Fruit fly (Drosophila melanogaster) whole organism, wandering third instar larva: ENCODE results near the gene CG12402.

Experiments used
- Myc ChIP-seq: fragments of >200 bp; optimal IDR thresholded peaks from 2 replicates; lab custom pipeline; 2017
- br ChIP-seq: fragments of 200-800 bp; sonication (Bioruptor generic); optimal IDR thresholded peaks from 2 replicates; lab custom pipeline; 2016; ENCODE audit warnings: missing biosample characterization, missing genetic modification characterization
- ey ChIP-seq: fragments of 200-800 bp; sonication (Bioruptor generic); optimal IDR thresholded peaks from 2 replicates; lab custom pipeline; 2016; ENCODE audit warnings: missing biosample characterization, missing genetic modification characterization
- psq ChIP-seq: fragments of 200-800 bp; sonication (Bioruptor generic); optimal IDR thresholded peaks from 3 replicates; lab custom pipeline; 2017; ENCODE audit warnings: missing biosample characterization, mild to moderate bottlenecking, missing genetic modification characterization, moderate library complexity
- rgr ChIP-seq: fragments of 200-800 bp; sonication (Bioruptor generic); optimal IDR thresholded peaks from 3 replicates; lab custom pipeline; 2016; ENCODE audit warnings: missing biosample characterization, mild to moderate bottlenecking, missing genetic modification characterization

DNA sequence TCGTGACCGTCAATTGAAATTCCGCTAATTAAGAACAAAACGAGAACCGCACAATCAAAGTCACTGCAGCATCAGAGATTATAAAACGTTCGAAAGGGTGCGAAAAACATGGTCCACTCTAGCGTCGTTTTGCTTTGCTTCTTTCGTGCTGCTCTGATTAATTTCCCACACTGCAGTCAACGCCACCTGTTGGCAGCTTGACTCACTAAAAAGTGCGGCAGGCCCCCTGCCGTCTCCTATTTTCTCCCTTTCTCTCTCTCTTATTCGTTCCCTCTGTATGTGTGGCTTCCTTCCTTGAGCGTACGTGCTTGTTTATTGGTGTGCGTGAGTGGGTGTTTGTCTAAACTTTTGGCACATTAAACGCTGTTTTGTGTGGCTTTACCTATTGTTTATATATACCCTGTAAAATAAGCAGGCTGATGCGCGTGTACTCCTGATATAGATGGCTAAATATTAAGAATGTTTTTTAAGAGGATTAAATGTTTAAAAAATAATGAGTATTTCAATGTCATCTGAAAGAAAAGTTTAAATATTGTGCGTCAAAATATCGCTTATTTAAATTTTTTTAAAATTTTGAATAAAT, 9.5 kb downstream of the CG12402 start:
- TF ChIP-seq ey (GFP tag; lab: Kevin White, UChicago) (no peak), Myc (lab: Kevin White, UChicago) (no peak), psq (GFP tag; lab: Kevin White, UChicago) (no peak), br (GFP tag; lab: Kevin White, UChicago) (no peak), rgr (GFP tag; lab: Kevin White, UChicago) (no peak)
